Fruit fly (Drosophila melanogaster) whole organism, prepupa: ENCODE measurements around the gene CG5397.

Source experiments
- CG34406 ChIP-seq: fragments of 200-800 bp; sonication (Bioruptor generic); optimal IDR thresholded peaks from 3 replicates; lab custom pipeline; 2016; ENCODE audit warnings: missing biosample characterization, missing genetic modification characterization
- CG8319 ChIP-seq: fragments of 200-800 bp; sonication (Bioruptor generic); optimal IDR thresholded peaks from 3 replicates; lab custom pipeline; 2016; ENCODE audit warnings: missing biosample characterization, missing genetic modification characterization
- Lpt ChIP-seq: fragments of 200-800 bp; sonication (Bioruptor generic); optimal IDR thresholded peaks from 3 replicates; lab custom pipeline; 2016; ENCODE audit warnings: missing biosample characterization, missing genetic modification characterization
- dsx ChIP-seq: fragments of 200-800 bp; optimal IDR thresholded peaks from 3 replicates; lab custom pipeline; 2019; ENCODE audit warnings: missing biosample characterization, mild to moderate bottlenecking, missing genetic modification characterization, moderate library complexity; ENCODE audit not compliant: poor library complexity, severe bottlenecking
- lz ChIP-seq: fragments of 200-800 bp; sonication (Bioruptor generic); optimal IDR thresholded peaks from 3 replicates; lab custom pipeline; 2016; ENCODE audit warnings: missing biosample characterization, missing genetic modification characterization

DNA sequence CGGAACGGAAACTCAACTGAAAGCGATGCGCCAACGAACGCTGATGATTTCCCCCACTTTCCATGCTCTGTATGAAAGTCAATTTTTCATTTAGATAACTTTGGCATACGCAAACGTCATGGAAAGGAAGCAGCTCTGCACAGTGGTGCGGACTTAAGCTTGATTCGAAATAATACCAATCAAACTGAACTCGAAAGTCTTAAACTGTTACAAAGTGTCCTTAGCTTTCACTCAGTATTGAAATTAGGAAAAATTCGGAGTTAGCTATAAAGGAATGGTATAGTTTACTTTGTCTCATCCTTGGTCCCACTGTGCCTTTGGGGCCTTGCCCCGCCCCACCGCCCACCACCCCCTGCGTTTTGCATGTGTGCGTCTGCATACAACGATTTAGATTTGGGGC is 32.4 kb upstream of the CG5397 start:
- no peak for TF ChIP-seq CG8319
- no peak for TF ChIP-seq CG34406 (GFP tag; lab: Kevin White, UChicago)
- TF ChIP-seq lz (GFP tag; lab: Kevin White, UChicago) = no peak
- no peak for TF ChIP-seq Lpt (GFP tag; lab: Kevin White, UChicago)
- no peak for TF ChIP-seq dsx (GFP tag; lab: Kevin White, UChicago)
